Fruit fly (Drosophila melanogaster) Kc167 (cell line): ENCODE results near the gene CG6503.

Source experiments
- insv ChIP-seq: fragments of >200 bp; optimal IDR thresholded peaks from 3 replicates; lab custom pipeline; 2018; ENCODE audit warnings: missing external identifiers
- psq ChIP-seq: fragments of >200 bp; optimal IDR thresholded peaks from 2 replicates; lab custom pipeline; 2017; ENCODE audit warnings: missing external identifiers
- ttk ChIP-seq: sonication (Bioruptor generic); optimal IDR thresholded peaks from 2 replicates; lab custom pipeline; 2017; ENCODE audit warnings: missing external identifiers

DNA sequence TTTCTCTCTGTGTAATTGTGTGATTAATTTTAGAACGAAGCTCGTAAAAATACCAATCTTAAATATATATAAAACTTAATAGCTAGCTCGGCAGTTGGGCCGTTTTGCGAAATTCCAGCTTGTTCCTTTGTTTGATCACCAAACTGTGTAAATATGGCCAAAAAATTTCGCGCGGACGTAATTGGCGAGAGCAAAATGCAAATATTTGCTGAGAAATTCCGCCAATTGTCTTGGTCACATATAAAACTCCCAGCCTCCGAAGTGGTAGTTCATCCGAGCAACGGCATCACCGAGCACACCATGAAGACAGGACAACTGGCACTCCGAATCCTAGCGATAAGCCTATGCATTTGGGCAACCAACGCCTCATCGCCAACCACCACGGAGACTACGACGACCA is 31.7 kb upstream of the CG6503 start, which contains the start of gene CG14237:
- TF ChIP-seq ttk (lab: Kevin White, UChicago) (no peak), psq (lab: Kevin White, UChicago) (no peak), insv (lab: Kevin White, UChicago) (no peak)
